Worm (Caenorhabditis elegans): ENCODE measurements around the gene ceh-100.

DNA sequence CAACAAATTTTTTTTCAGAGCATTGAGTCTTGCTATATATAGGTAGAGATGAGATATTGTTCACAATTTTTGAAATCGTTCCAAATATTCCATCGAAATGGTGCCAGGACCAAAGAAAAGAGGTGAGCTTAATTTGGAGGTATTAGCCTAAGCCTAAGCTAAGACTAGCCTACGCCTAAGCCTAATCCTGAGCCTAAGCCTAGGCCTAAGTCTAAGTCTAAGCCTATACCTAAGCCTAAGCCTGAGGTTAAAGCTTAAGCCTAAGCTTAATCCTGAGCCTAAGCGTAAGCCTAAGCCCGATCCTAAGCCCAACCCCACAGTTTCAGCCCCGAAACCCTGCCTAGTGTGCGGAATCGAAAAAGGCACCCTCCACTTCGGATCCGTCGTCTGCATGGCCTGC, 33.1 kb upstream of the ceh-100 start, which contains the start of gene nhr-234:
- TF ChIP-seq let-526 (GFP tag; IDR thresholded peaks at IDR 0.05), result no peak
- no peak for TF ChIP-seq efl-1 (GFP tag; optimal IDR thresholded peaks at IDR 0.05)
- no peak for TF ChIP-seq him-1 (tag; optimal IDR thresholded peaks at IDR 0.05)
- TF ChIP-seq dpff-1 (tag; optimal IDR thresholded peaks at IDR 0.05), result no peak
- no peak for TF ChIP-seq F33H1.4 (GFP tag; IDR thresholded peaks at IDR 0.05)
- TF ChIP-seq unc-62 (GFP tag; optimal IDR thresholded peaks at IDR 0.05), result no peak
- no peak for TF ChIP-seq C17E4.6 (GFP tag; IDR thresholded peaks at IDR 0.05)

Data from whole organism, young adult.